Fruit fly (Drosophila melanogaster) whole organism, embryonic: Measurements from ENCODE around the gene Tango1.
A peak's percentile ranks its signal among the peaks of the same experiment; 100 is the strongest.

Experiments
- Antp ChIP-seq: fragments of 200-800 bp; sonication (Bioruptor generic); optimal IDR thresholded peaks from 3 replicates; lab custom pipeline; 2016; ENCODE audit warnings: missing biosample characterization, missing genetic modification characterization
- Blimp-1 ChIP-seq: fragments of 200-800 bp; sonication (Bioruptor generic); optimal IDR thresholded peaks from 3 replicates; lab custom pipeline; 2018; ENCODE audit warnings: missing biosample characterization, missing genetic modification characterization, mild to moderate bottlenecking, moderate library complexity, missing genetic modification reagents
- CG10147 ChIP-seq: fragments of 200-800 bp; sonication (Bioruptor generic); optimal IDR thresholded peaks from 2 replicates; lab custom pipeline; 2019; ENCODE audit warnings: missing biosample characterization, mild to moderate bottlenecking, missing genetic modification characterization, moderate library complexity
- CG1024 ChIP-seq: fragments of 200-800 bp; sonication (Bioruptor generic); IDR thresholded peaks from 2 replicates; pipeline ENCODE4 v1.3.6; 2022; ENCODE audit warnings: missing biosample characterization, missing genetic modification characterization
- CG11696 ChIP-seq: fragments of 200-800 bp; sonication (Bioruptor generic); IDR thresholded peaks from 2 replicates; pipeline ENCODE4 v1.3.6; 2022; ENCODE audit warnings: missing biosample characterization, missing genetic modification characterization
- CG12155 ChIP-seq: fragments of 200-800 bp; sonication (Bioruptor generic); optimal IDR thresholded peaks from 3 replicates; lab custom pipeline; 2016; ENCODE audit warnings: missing biosample characterization, missing genetic modification characterization
- CG12659 ChIP-seq: fragments of 200-800 bp; sonication (Bioruptor generic); optimal IDR thresholded peaks from 3 replicates; lab custom pipeline; 2017; ENCODE audit warnings: mild to moderate bottlenecking, missing biosample characterization, missing genetic modification reagents, missing genetic modification characterization
- CG14014 ChIP-seq: fragments of 200-800 bp; sonication (Bioruptor generic); IDR thresholded peaks from 2 replicates; pipeline ENCODE4 v1.3.6; 2022; ENCODE audit warnings: missing biosample characterization, missing genetic modification characterization
- CG14441 ChIP-seq: fragments of 200-800 bp; sonication (Bioruptor generic); IDR thresholded peaks from 2 replicates; pipeline ENCODE4 v1.3.6; 2022; ENCODE audit warnings: missing biosample characterization, missing genetic modification characterization
- CG15601 ChIP-seq: fragments of 200-800 bp; sonication (Bioruptor generic); optimal IDR thresholded peaks from 3 replicates; lab custom pipeline; 2019; ENCODE audit warnings: missing biosample characterization, mild to moderate bottlenecking, missing genetic modification characterization, moderate library complexity
- CG17186 ChIP-seq: fragments of 200-800 bp; sonication (Bioruptor generic); optimal IDR thresholded peaks from 3 replicates; lab custom pipeline; 2017; ENCODE audit warnings: missing biosample characterization, missing genetic modification reagents, missing genetic modification characterization
- CG17612 ChIP-seq: fragments of 200-800 bp; sonication (Bioruptor generic); IDR thresholded peaks from 2 replicates; pipeline ENCODE4 v1.3.6; 2022; ENCODE audit warnings: missing biosample characterization, missing genetic modification characterization
- CG18011 ChIP-seq: fragments of 200-800 bp; sonication (Bioruptor generic); optimal IDR thresholded peaks from 2 replicates; lab custom pipeline; 2017; ENCODE audit warnings: missing biosample characterization, missing genetic modification characterization, mild to moderate bottlenecking, moderate library complexity, missing genotype
- CG2889 ChIP-seq: fragments of 200-800 bp; sonication (Bioruptor generic); IDR thresholded peaks from 3 replicates; pipeline ENCODE4 v1.3.6; 2022; ENCODE audit warnings: missing biosample characterization, missing genetic modification characterization
- CG3163 ChIP-seq: fragments of 200-800 bp; sonication (Bioruptor generic); optimal IDR thresholded peaks from 3 replicates; lab custom pipeline; 2016; ENCODE audit warnings: missing biosample characterization, missing genetic modification characterization
- CG4282 ChIP-seq: fragments of 200-800 bp; sonication (Bioruptor generic); optimal IDR thresholded peaks from 2 replicates; lab custom pipeline; 2016; ENCODE audit warnings: missing biosample characterization, missing genetic modification characterization
- CG4424 ChIP-seq: fragments of 200-800 bp; sonication (Bioruptor generic); optimal IDR thresholded peaks from 3 replicates; lab custom pipeline; 2016; ENCODE audit warnings: missing biosample characterization, missing genetic modification characterization
- CG4730 ChIP-seq: fragments of 200-800 bp; sonication (Bioruptor generic); IDR thresholded peaks from 2 replicates; pipeline ENCODE4 v1.3.6; 2022; ENCODE audit warnings: missing biosample characterization, missing genetic modification characterization
- CG7987 ChIP-seq: fragments of 200-800 bp; sonication (Bioruptor generic); optimal IDR thresholded peaks from 2 replicates; lab custom pipeline; 2018; ENCODE audit warnings: missing biosample characterization, mild to moderate bottlenecking, missing genetic modification characterization, moderate library complexity
- CG8388 ChIP-seq: fragments of 200-800 bp; sonication (Bioruptor generic); optimal IDR thresholded peaks from 2 replicates; lab custom pipeline; 2019; ENCODE audit warnings: missing biosample characterization, mild to moderate bottlenecking, missing genetic modification characterization, moderate library complexity
- CG8765 ChIP-seq: fragments of 200-800 bp; sonication (Bioruptor generic); IDR thresholded peaks from 2 replicates; pipeline ENCODE4 v1.3.6; 2022; ENCODE audit warnings: missing biosample characterization, missing genetic modification characterization
- CG9876 ChIP-seq: fragments of 200-800 bp; sonication (Bioruptor generic); optimal IDR thresholded peaks from 2 replicates; lab custom pipeline; 2016; ENCODE audit warnings: missing biosample characterization, missing genetic modification characterization
- D ChIP-seq, 2 experiments: fragments of 200-800 bp in 1 of 2; fragments of >200 bp in 1 of 2; sonication (Bioruptor generic) in 1 of 2; optimal IDR thresholded peaks; 2 replicates in 1 of 2; 3 replicates in 1 of 2; lab custom pipeline; 2017; ENCODE audit warnings: mild to moderate bottlenecking in 1 of 2, missing biosample characterization in 1 of 2, missing genetic modification characterization in 1 of 2, missing genetic modification reagents in 1 of 2
- Elba2 ChIP-seq: fragments of 200-800 bp; sonication (Bioruptor generic); optimal IDR thresholded peaks from 3 replicates; lab custom pipeline; 2016; ENCODE audit warnings: missing biosample characterization, missing genetic modification characterization
- Taf1 ChIP-seq: fragments of 200-800 bp; sonication (Bioruptor generic); IDR thresholded peaks from 2 replicates; pipeline ENCODE4 v1.3.6; 2022; ENCODE audit warnings: missing biosample characterization, missing genetic modification characterization
- Trl ChIP-seq, 3 experiments: fragments of >200 bp in 2 of 3; fragments of 200-800 bp in 1 of 3; sonication (Bioruptor generic) in 1 of 3; optimal IDR thresholded peaks; 2 replicates in 1 of 3; 3 replicates in 2 of 3; lab custom pipeline; 2016 to 2017; ENCODE audit warnings: missing biosample characterization in 1 of 3, missing genetic modification characterization in 1 of 3
- ara ChIP-seq: fragments of 200-800 bp; sonication (Bioruptor generic); IDR thresholded peaks from 2 replicates; pipeline ENCODE4 v1.3.6; 2022; ENCODE audit warnings: missing biosample characterization, missing genetic modification characterization
- bsh ChIP-seq, 2 experiments: fragments of 200-800 bp; sonication (Bioruptor generic); optimal IDR thresholded peaks; 2 replicates each; lab custom pipeline; 2017 to 2018; ENCODE audit warnings: mild to moderate bottlenecking in 2 of 2, missing biosample characterization in 2 of 2, missing genetic modification characterization in 2 of 2, moderate library complexity in 1 of 2
- chn ChIP-seq: fragments of 200-800 bp; sonication (Bioruptor generic); optimal IDR thresholded peaks from 2 replicates; lab custom pipeline; 2016; ENCODE audit warnings: missing biosample characterization, missing genetic modification characterization
- corto ChIP-seq: fragments of 200-800 bp; sonication (Bioruptor generic); optimal IDR thresholded peaks from 2 replicates; lab custom pipeline; 2016; ENCODE audit warnings: missing biosample characterization, mild to moderate bottlenecking, missing genetic modification characterization, moderate library complexity
- croc ChIP-seq: fragments of 200-800 bp; sonication (Bioruptor generic); conservative IDR thresholded peaks from 3 replicates; pipeline ENCODE4 v1.3.6; 2022; ENCODE audit warnings: missing biosample characterization, missing genetic modification characterization
- dati ChIP-seq: fragments of 200-800 bp; sonication (Bioruptor generic); IDR thresholded peaks from 2 replicates; pipeline ENCODE4 v1.3.6; 2022; ENCODE audit warnings: missing biosample characterization, missing genetic modification characterization
- fd96Cb ChIP-seq: fragments of 200-800 bp; sonication (Bioruptor generic); optimal IDR thresholded peaks from 2 replicates; lab custom pipeline; 2018; ENCODE audit warnings: missing biosample characterization, mild to moderate bottlenecking, missing genetic modification characterization, moderate library complexity
- fu2 ChIP-seq: fragments of 200-800 bp; sonication (Bioruptor generic); optimal IDR thresholded peaks from 2 replicates; lab custom pipeline; 2016; ENCODE audit warnings: missing biosample characterization, missing genetic modification characterization
- grau ChIP-seq: fragments of 200-800 bp; optimal IDR thresholded peaks from 3 replicates; lab custom pipeline; 2019; ENCODE audit warnings: missing biosample characterization, mild to moderate bottlenecking, missing genetic modification characterization, moderate library complexity
- gsb ChIP-seq: fragments of 200-800 bp; sonication (Bioruptor generic); IDR thresholded peaks from 2 replicates; pipeline ENCODE4 v1.3.6; 2022; ENCODE audit warnings: missing biosample characterization, missing genetic modification characterization
- gt ChIP-seq: fragments of 200-800 bp; sonication (Bioruptor generic); IDR thresholded peaks from 2 replicates; pipeline ENCODE4 v1.3.6; 2022; ENCODE audit warnings: missing biosample characterization, missing genetic modification characterization
- hth ChIP-seq: fragments of >200 bp; optimal IDR thresholded peaks from 2 replicates; lab custom pipeline; 2017; ENCODE audit warnings: inconsistent platforms
- kni ChIP-seq: fragments of 200-800 bp; sonication (Bioruptor generic); optimal IDR thresholded peaks from 3 replicates; lab custom pipeline; 2017; ENCODE audit warnings: mild to moderate bottlenecking, missing biosample characterization, missing genetic modification reagents, missing genetic modification characterization
- mld ChIP-seq: fragments of 200-800 bp; sonication (Bioruptor generic); IDR thresholded peaks from 3 replicates; pipeline ENCODE4 v1.3.6; 2022; ENCODE audit warnings: missing biosample characterization, missing genetic modification characterization; ENCODE audit not compliant: partially characterized antibody
- nau ChIP-seq: fragments of 200-800 bp; sonication (Bioruptor generic); optimal IDR thresholded peaks from 3 replicates; lab custom pipeline; 2017; ENCODE audit warnings: missing biosample characterization, mild to moderate bottlenecking, missing genetic modification characterization, missing genetic modification reagents
- peb ChIP-seq: fragments of 200-800 bp; sonication (Bioruptor generic); IDR thresholded peaks from 2 replicates; pipeline ENCODE4 v1.3.6; 2022; ENCODE audit warnings: missing biosample characterization, missing genetic modification characterization
- pfk ChIP-seq: fragments of 200-800 bp; sonication (Bioruptor generic); optimal IDR thresholded peaks from 2 replicates; lab custom pipeline; 2018; ENCODE audit warnings: missing biosample characterization, mild to moderate bottlenecking, missing genetic modification characterization, moderate library complexity
- ranshi ChIP-seq: fragments of 200-800 bp; sonication (Bioruptor generic); IDR thresholded peaks from 2 replicates; pipeline ENCODE4 v1.3.6; 2022; ENCODE audit warnings: missing biosample characterization, missing genetic modification characterization
- repo ChIP-seq: fragments of 200-800 bp; sonication (Bioruptor generic); optimal IDR thresholded peaks from 2 replicates; lab custom pipeline; 2016; ENCODE audit warnings: missing biosample characterization, missing genetic modification characterization
- run ChIP-seq: fragments of 200-800 bp; sonication (Bioruptor generic); optimal IDR thresholded peaks from 3 replicates; lab custom pipeline; 2018; ENCODE audit warnings: missing biosample characterization, mild to moderate bottlenecking, missing genetic modification characterization
- scrt ChIP-seq: fragments of 200-800 bp; sonication (Bioruptor generic); optimal IDR thresholded peaks from 2 replicates; lab custom pipeline; 2018; ENCODE audit warnings: missing biosample characterization, mild to moderate bottlenecking, missing genetic modification characterization, moderate library complexity
- sob ChIP-seq: fragments of 200-800 bp; sonication (Bioruptor generic); IDR thresholded peaks from 2 replicates; pipeline ENCODE4 v1.3.6; 2022; ENCODE audit warnings: missing biosample characterization, missing genetic modification characterization
- sug ChIP-seq: fragments of 200-800 bp; optimal IDR thresholded peaks from 2 replicates; lab custom pipeline; 2019; ENCODE audit warnings: missing biosample characterization, mild to moderate bottlenecking, missing genetic modification characterization, moderate library complexity

Tango1 gene

DNA sequence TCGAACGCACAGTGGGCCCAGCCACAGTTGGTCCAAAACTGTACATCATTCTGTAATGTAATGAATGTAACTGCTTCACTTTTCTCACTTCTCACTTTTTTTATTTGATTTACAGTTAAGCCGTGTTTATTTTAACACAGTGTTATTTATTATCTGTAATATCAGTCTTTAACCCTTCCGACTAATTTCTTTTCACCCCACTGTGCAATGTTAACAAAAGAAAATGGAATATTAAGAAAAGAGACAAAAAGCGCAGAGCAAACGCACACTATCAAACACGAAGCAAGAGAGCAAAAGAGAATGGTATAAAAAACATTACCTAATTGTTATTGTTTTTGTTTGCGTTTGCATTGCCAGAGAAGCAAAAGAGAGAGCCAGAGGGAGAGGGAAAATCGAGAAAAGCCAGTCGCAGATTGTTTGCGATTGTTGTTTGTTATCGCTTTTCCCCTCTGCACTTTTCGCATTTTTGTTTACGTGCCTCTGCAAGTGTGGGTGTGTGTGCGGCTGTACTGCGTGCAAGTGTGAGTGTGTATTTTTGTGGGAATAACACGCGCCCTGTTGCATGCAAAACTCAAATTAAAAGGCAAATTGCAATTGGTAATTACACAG is 2.0 kb upstream of the Tango1 start (continued):
- TF ChIP-seq fd96Cb (tag; lab: Kevin White, UChicago) (peak; percentile 98), peb (GFP tag; lab: Robert Waterston, UW) (peak; percentile 94), CG1024 (peak; percentile 95), pfk (GFP tag; lab: Kevin White, UChicago) (peak; percentile 52), sob (GFP tag; lab: Robert Waterston, UW) (peak; percentile 96), CG2889 (GFP tag; lab: Robert Waterston, UW) (peak; percentile 93), Antp (GFP tag; lab: Kevin White, UChicago) (peak; percentile 98), bsh (GFP tag; optimal IDR thresholded peaks at IDR 0.05; lab: Kevin White, UChicago) (peak; percentile 92 to 99), dati (GFP tag; lab: Robert Waterston, UW) (peak; percentile 91), CG4424 (GFP tag; lab: Kevin White, UChicago) (peak; percentile 99), chn (peak; percentile 99), CG15601 (tag; lab: Kevin White, UChicago) (peak; percentile 97), CG4282 (GFP tag; lab: Kevin White, UChicago) (peak; percentile 98), CG12155 (GFP tag; lab: Kevin White, UChicago) (peak; percentile 95), run (tag; lab: Kevin White, UChicago) (peak; percentile 98), CG17612 (GFP tag; lab: Robert Waterston, UW) (peak; percentile 93), CG9876 (GFP tag; lab: Kevin White, UChicago) (peak; percentile 96), nau (GFP tag; lab: Kevin White, UChicago) (peak; percentile 98), gt (peak; percentile 86), Taf1 (GFP tag; lab: Robert Waterston, UW) (peak; percentile 88), Trl (optimal IDR thresholded peaks at IDR 0.05; lab: Kevin White, UChicago) (peak; percentile 69 to 89), Trl (GFP tag; optimal IDR thresholded peaks at IDR 0.05; lab: Kevin White, UChicago) (peak; percentile 99), scrt (GFP tag; lab: Kevin White, UChicago) (peak; percentile 89), Elba2 (GFP tag; lab: Kevin White, UChicago) (peak; percentile 65), CG18011 (GFP tag; lab: Kevin White, UChicago) (peak; percentile 91), gsb (GFP tag; lab: Robert Waterston, UW) (peak; percentile 94), CG14441 (GFP tag; lab: Robert Waterston, UW) (peak; percentile 98), corto (peak; percentile 60), CG7987 (peak; percentile 96), CG4730 (GFP tag; lab: Robert Waterston, UW) (peak; percentile 95), CG12659 (GFP tag; lab: Kevin White, UChicago) (peak; percentile 98), hth (lab: Kevin White, UChicago) (no peak), CG3163 (GFP tag; lab: Kevin White, UChicago) (peak; percentile 94), croc (GFP tag; lab: Robert Waterston, UW) (peak; percentile 94), CG14014 (GFP tag; lab: Robert Waterston, UW) (peak; percentile 98), repo (GFP tag; lab: Kevin White, UChicago) (peak; percentile 98), CG17186 (GFP tag; lab: Kevin White, UChicago) (peak; percentile 93), CG8388 (GFP tag; lab: Kevin White, UChicago) (peak; percentile 99), CG11696 (GFP tag; lab: Robert Waterston, UW) (peak; percentile 93), mld (no peak), ara (GFP tag; lab: Robert Waterston, UW) (peak; percentile 97), kni (GFP tag; lab: Kevin White, UChicago) (peak; percentile 97), sug (tag; lab: Kevin White, UChicago) (peak; percentile 95), CG8765 (GFP tag; lab: Robert Waterston, UW) (peak; percentile 92), D (optimal IDR thresholded peaks at IDR 0.05; lab: Kevin White, UChicago) (no peak), D (GFP tag; optimal IDR thresholded peaks at IDR 0.05; lab: Kevin White, UChicago) (peak; percentile 99), fu2 (GFP tag; lab: Kevin White, UChicago) (peak; percentile 96), grau (tag; lab: Kevin White, UChicago) (peak; percentile 97), CG10147 (GFP tag; lab: Kevin White, UChicago) (peak; percentile 95), Blimp-1 (GFP tag; lab: Kevin White, UChicago) (peak; percentile 98), ranshi (GFP tag; lab: Robert Waterston, UW) (peak; percentile 98)
